Fruit fly (Drosophila melanogaster) whole organism, embryonic: ENCODE measurements around the gene Eig71Ea.

Experiments used
- Atf6 ChIP-seq: fragments of 200-800 bp; sonication (Bioruptor generic); IDR thresholded peaks from 2 replicates; pipeline ENCODE4 v1.3.6; 2022; ENCODE audit warnings: missing biosample characterization, missing genetic modification characterization
- CG10543 ChIP-seq: fragments of 200-800 bp; sonication (Bioruptor generic); optimal IDR thresholded peaks from 3 replicates; lab custom pipeline; 2017; ENCODE audit warnings: missing biosample characterization, mild to moderate bottlenecking, missing genetic modification characterization, moderate library complexity
- CG10654 ChIP-seq: fragments of 200-800 bp; sonication (Bioruptor generic); optimal IDR thresholded peaks from 2 replicates; lab custom pipeline; 2016; ENCODE audit warnings: missing biosample characterization, missing genetic modification characterization
- CG11695 ChIP-seq: fragments of 200-800 bp; sonication (Bioruptor generic); IDR thresholded peaks from 3 replicates; pipeline ENCODE4 v1.3.6; 2022; ENCODE audit warnings: missing biosample characterization, missing genetic modification characterization
- CG12299 ChIP-seq: fragments of 200-800 bp; sonication (Bioruptor generic); optimal IDR thresholded peaks from 2 replicates; lab custom pipeline; 2018; ENCODE audit warnings: missing biosample characterization, mild to moderate bottlenecking, missing genetic modification characterization
- CG14667 ChIP-seq: fragments of 200-800 bp; sonication (Bioruptor generic); IDR thresholded peaks from 2 replicates; pipeline ENCODE4 v1.3.6; 2022; ENCODE audit warnings: missing biosample characterization, missing genetic modification characterization
- CG14860 ChIP-seq: fragments of 200-800 bp; sonication (Bioruptor generic); IDR thresholded peaks from 3 replicates; pipeline ENCODE4 v1.3.6; 2022; ENCODE audit warnings: missing biosample characterization, missing genetic modification characterization; ENCODE audit not compliant: partially characterized antibody
- CG14965 ChIP-seq: fragments of 200-800 bp; sonication (Bioruptor generic); optimal IDR thresholded peaks from 2 replicates; lab custom pipeline; 2016; ENCODE audit warnings: missing biosample characterization, missing genetic modification characterization, borderline replicate concordance
- CG15011 ChIP-seq: fragments of 200-800 bp; sonication (Bioruptor generic); optimal IDR thresholded peaks from 3 replicates; lab custom pipeline; 2018; ENCODE audit warnings: missing biosample characterization, mild to moderate bottlenecking, missing genetic modification characterization
- CG15696 ChIP-seq: fragments of 200-800 bp; sonication (Bioruptor generic); optimal IDR thresholded peaks from 2 replicates; lab custom pipeline; 2019; ENCODE audit warnings: missing biosample characterization, mild to moderate bottlenecking, missing genetic modification characterization, moderate library complexity
- CG1602 ChIP-seq: fragments of 200-800 bp; sonication (Bioruptor generic); optimal IDR thresholded peaks from 3 replicates; lab custom pipeline; 2016; ENCODE audit warnings: missing biosample characterization, missing genetic modification characterization
- CG1603 ChIP-seq: fragments of 200-800 bp; sonication (Bioruptor generic); optimal IDR thresholded peaks from 2 replicates; lab custom pipeline; 2019; ENCODE audit warnings: missing biosample characterization, mild to moderate bottlenecking, missing genetic modification characterization, moderate library complexity
- CG17186 ChIP-seq: fragments of 200-800 bp; sonication (Bioruptor generic); optimal IDR thresholded peaks from 3 replicates; lab custom pipeline; 2017; ENCODE audit warnings: missing biosample characterization, missing genetic modification reagents, missing genetic modification characterization
- CG17361 ChIP-seq: fragments of 200-800 bp; sonication (Bioruptor generic); IDR thresholded peaks from 3 replicates; pipeline ENCODE4 v1.3.6; 2022; ENCODE audit warnings: missing biosample characterization, missing genetic modification characterization
- CG1832 ChIP-seq: fragments of 200-800 bp; sonication (Bioruptor generic); optimal IDR thresholded peaks from 2 replicates; lab custom pipeline; 2017; ENCODE audit warnings: missing biosample characterization, mild to moderate bottlenecking, missing genetic modification characterization, inconsistent platforms
- CG2202 ChIP-seq: fragments of 200-800 bp; sonication (Bioruptor generic); optimal IDR thresholded peaks from 2 replicates; lab custom pipeline; 2018; ENCODE audit warnings: missing biosample characterization, mild to moderate bottlenecking, missing genetic modification characterization
- CG31441 ChIP-seq: fragments of 200-800 bp; sonication (Bioruptor generic); IDR thresholded peaks from 2 replicates; pipeline ENCODE4 v1.3.6; 2022; ENCODE audit warnings: missing biosample characterization, missing genetic modification characterization
- CG3838 ChIP-seq: fragments of 200-800 bp; sonication (Bioruptor generic); optimal IDR thresholded peaks from 3 replicates; lab custom pipeline; 2016; ENCODE audit warnings: missing biosample characterization, missing genetic modification characterization
- CG4617 ChIP-seq: fragments of 200-800 bp; sonication (Bioruptor generic); optimal IDR thresholded peaks from 3 replicates; lab custom pipeline; 2016; ENCODE audit warnings: missing biosample characterization, missing genetic modification characterization, borderline replicate concordance
- CG6175 ChIP-seq: fragments of 200-800 bp; sonication (Bioruptor generic); IDR thresholded peaks from 3 replicates; pipeline ENCODE4 v1.3.6; 2022; ENCODE audit warnings: missing biosample characterization, missing genetic modification characterization
- CG6765 ChIP-seq: fragments of 200-800 bp; sonication (Bioruptor generic); optimal IDR thresholded peaks from 3 replicates; lab custom pipeline; 2017; ENCODE audit warnings: missing biosample characterization, mild to moderate bottlenecking, missing genetic modification characterization
- CG7745 ChIP-seq: fragments of 200-800 bp; sonication (Bioruptor generic); optimal IDR thresholded peaks from 2 replicates; lab custom pipeline; 2018; ENCODE audit warnings: missing biosample characterization, mild to moderate bottlenecking, missing genetic modification characterization, moderate library complexity
- CG9817 ChIP-seq: fragments of 200-800 bp; sonication (Bioruptor generic); optimal IDR thresholded peaks from 2 replicates; lab custom pipeline; 2018; ENCODE audit warnings: missing biosample characterization, mild to moderate bottlenecking, missing genetic modification characterization, moderate library complexity
- E2f1 ChIP-seq: fragments of 200-800 bp; sonication (Bioruptor generic); IDR thresholded peaks from 2 replicates; pipeline ENCODE4 v1.3.6; 2022; ENCODE audit warnings: missing biosample characterization, missing genetic modification characterization
- Fer2 ChIP-seq: fragments of 200-800 bp; sonication (Bioruptor generic); optimal IDR thresholded peaks from 2 replicates; lab custom pipeline; 2018; ENCODE audit warnings: missing biosample characterization, mild to moderate bottlenecking, missing genetic modification characterization, moderate library complexity
- Fer3 ChIP-seq: fragments of 200-800 bp; sonication (Bioruptor generic); optimal IDR thresholded peaks from 2 replicates; lab custom pipeline; 2018; ENCODE audit warnings: missing biosample characterization, mild to moderate bottlenecking, missing genetic modification characterization, moderate library complexity
- Hr3 ChIP-seq: fragments of 200-800 bp; sonication (Bioruptor generic); optimal IDR thresholded peaks from 3 replicates; lab custom pipeline; 2016; ENCODE audit warnings: missing biosample characterization, missing genetic modification characterization
- Meics ChIP-seq: fragments of 200-800 bp; sonication (Bioruptor generic); optimal IDR thresholded peaks from 2 replicates; lab custom pipeline; 2017; ENCODE audit warnings: missing biosample characterization, mild to moderate bottlenecking, missing genetic modification characterization
- NC2β ChIP-seq: fragments of 200-800 bp; sonication (Bioruptor generic); optimal IDR thresholded peaks from 2 replicates; lab custom pipeline; 2016; ENCODE audit warnings: missing biosample characterization, missing genetic modification characterization
- NK7.1 ChIP-seq: fragments of 200-800 bp; sonication (Bioruptor generic); optimal IDR thresholded peaks from 3 replicates; lab custom pipeline; 2016; ENCODE audit warnings: missing biosample characterization, missing genetic modification characterization
- Nf-YC ChIP-seq: fragments of 200-800 bp; optimal IDR thresholded peaks from 3 replicates; lab custom pipeline; 2019; ENCODE audit warnings: missing biosample characterization, mild to moderate bottlenecking, missing genetic modification characterization, moderate library complexity
- Ptx1 ChIP-seq: fragments of 200-800 bp; sonication (Bioruptor generic); IDR thresholded peaks from 2 replicates; pipeline ENCODE4 v1.3.6; 2022; ENCODE audit warnings: missing biosample characterization, missing genetic modification characterization
- Sry-β ChIP-seq: fragments of 200-800 bp; sonication (Bioruptor generic); optimal IDR thresholded peaks from 2 replicates; lab custom pipeline; 2018; ENCODE audit warnings: missing biosample characterization, mild to moderate bottlenecking, missing genetic modification characterization, moderate library complexity
- az2 ChIP-seq: fragments of 200-800 bp; sonication (Bioruptor generic); optimal IDR thresholded peaks from 3 replicates; lab custom pipeline; 2016; ENCODE audit warnings: missing biosample characterization, missing genetic modification characterization
- dm ChIP-seq: fragments of 200-800 bp; sonication (Bioruptor generic); optimal IDR thresholded peaks from 3 replicates; lab custom pipeline; 2016; ENCODE audit warnings: missing biosample characterization, missing genetic modification characterization
- dpn ChIP-seq, 2 experiments: fragments of 200-800 bp; sonication (Bioruptor generic); optimal IDR thresholded peaks; 3 replicates each; lab custom pipeline; 2016; ENCODE audit warnings: missing biosample characterization in 2 of 2, missing genetic modification characterization in 2 of 2
- ftz-f1 ChIP-seq: fragments of 200-800 bp; sonication (Bioruptor generic); optimal IDR thresholded peaks from 2 replicates; lab custom pipeline; 2016; ENCODE audit warnings: missing biosample characterization, missing genetic modification characterization
- gsb-n ChIP-seq: fragments of 200-800 bp; sonication (Bioruptor generic); optimal IDR thresholded peaks from 3 replicates; lab custom pipeline; 2018; ENCODE audit warnings: missing biosample characterization, mild to moderate bottlenecking, missing genetic modification characterization
- h ChIP-seq: fragments of >200 bp; optimal IDR thresholded peaks from 2 replicates; lab custom pipeline; 2017
- her ChIP-seq: fragments of 200-800 bp; sonication (Bioruptor generic); optimal IDR thresholded peaks from 2 replicates; lab custom pipeline; 2016; ENCODE audit warnings: missing biosample characterization, missing genetic modification characterization
- hth ChIP-seq: fragments of >200 bp; optimal IDR thresholded peaks from 2 replicates; lab custom pipeline; 2017; ENCODE audit warnings: inconsistent platforms
- jigr1 ChIP-seq: fragments of 200-800 bp; sonication (Bioruptor generic); IDR thresholded peaks from 3 replicates; pipeline ENCODE4 v1.3.6; 2022; ENCODE audit warnings: missing biosample characterization, missing genetic modification characterization
- lola ChIP-seq, 3 experiments: fragments of >200 bp in 2 of 3; fragments of 200-800 bp in 1 of 3; sonication (Bioruptor generic) in 1 of 3; optimal IDR thresholded peaks; 2 replicates each; lab custom pipeline; 2017 to 2019; ENCODE audit warnings: missing biosample characterization in 3 of 3, missing genetic modification characterization in 3 of 3, mild to moderate bottlenecking in 1 of 3, moderate library complexity in 1 of 3
- mirr ChIP-seq: fragments of 200-800 bp; sonication (Bioruptor generic); optimal IDR thresholded peaks from 3 replicates; lab custom pipeline; 2018; ENCODE audit warnings: missing biosample characterization, mild to moderate bottlenecking, missing genetic modification characterization
- onecut ChIP-seq: fragments of 200-800 bp; sonication (Bioruptor generic); IDR thresholded peaks from 2 replicates; pipeline ENCODE4 v1.3.6; 2022; ENCODE audit warnings: missing biosample characterization, missing genetic modification characterization
- sens-2 ChIP-seq: fragments of 200-800 bp; sonication (Bioruptor generic); IDR thresholded peaks from 2 replicates; pipeline ENCODE4 v1.3.6; 2022; ENCODE audit warnings: missing biosample characterization, missing genetic modification characterization
- slbo ChIP-seq: fragments of 200-800 bp; sonication (Bioruptor generic); IDR thresholded peaks from 2 replicates; pipeline ENCODE4 v1.3.6; 2022; ENCODE audit warnings: missing biosample characterization, missing genetic modification characterization
- sob ChIP-seq: fragments of 200-800 bp; sonication (Bioruptor generic); IDR thresholded peaks from 2 replicates; pipeline ENCODE4 v1.3.6; 2022; ENCODE audit warnings: missing biosample characterization, missing genetic modification characterization
- sr ChIP-seq: fragments of 200-800 bp; sonication (Bioruptor generic); IDR thresholded peaks from 3 replicates; pipeline ENCODE4 v1.3.6; 2022; ENCODE audit warnings: missing biosample characterization, missing genetic modification characterization
- stc ChIP-seq: fragments of 200-800 bp; sonication (Bioruptor generic); IDR thresholded peaks from 2 replicates; pipeline ENCODE4 v1.3.6; 2022; ENCODE audit warnings: missing biosample characterization, missing genetic modification characterization
- trem ChIP-seq: fragments of 200-800 bp; optimal IDR thresholded peaks from 3 replicates; lab custom pipeline; 2019; ENCODE audit warnings: missing biosample characterization, mild to moderate bottlenecking, missing genetic modification characterization, moderate library complexity
- vvl ChIP-seq: fragments of 200-800 bp; sonication (Bioruptor generic); IDR thresholded peaks from 2 replicates; pipeline ENCODE4 v1.3.6; 2022; ENCODE audit warnings: missing biosample characterization, missing genetic modification characterization

The Eig71Ea gene

DNA sequence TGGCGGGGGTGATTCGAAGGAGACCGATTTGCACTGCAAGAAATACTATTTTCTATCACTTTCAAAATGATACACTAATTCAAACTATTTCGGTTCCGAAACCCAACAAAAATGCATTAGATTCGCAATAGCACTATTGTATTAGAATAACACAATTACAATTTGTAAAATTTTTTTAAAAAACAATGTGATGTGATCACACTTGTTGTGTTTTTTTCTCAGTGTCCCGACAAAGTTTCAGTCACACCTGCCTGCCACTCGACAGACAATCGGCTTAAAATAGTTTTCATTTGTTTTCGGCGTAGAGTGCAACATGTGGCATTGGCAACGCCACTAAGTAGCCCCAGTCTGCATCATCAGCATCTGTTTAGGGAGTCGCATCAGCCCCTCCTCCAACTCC is 25.6 kb upstream of the Eig71Ea start (continued):
- TF ChIP-seq CG14860 (GFP tag; lab: Robert Waterston, UW) (no peak), CG1603 (tag; lab: Kevin White, UChicago) (peak; percentile 92), az2 (peak; percentile 78), h (lab: Kevin White, UChicago) (no peak), CG14667 (GFP tag; lab: Robert Waterston, UW) (0 out of 2 replicates have a peak, but pooled peaks have one; percentile 15), CG6765 (GFP tag; lab: Kevin White, UChicago) (no peak), gsb-n (tag; lab: Kevin White, UChicago) (peak; percentile 77), CG4617 (GFP tag; lab: Kevin White, UChicago) (peak; percentile 28), Fer2 (no peak), CG9817 (tag; lab: Kevin White, UChicago) (no peak), jigr1 (no peak), CG1832 (GFP tag; lab: Kevin White, UChicago) (no peak), CG12299 (tag; lab: Kevin White, UChicago) (no peak), CG3838 (GFP tag; lab: Kevin White, UChicago) (no peak), dpn (GFP tag; optimal IDR thresholded peaks at IDR 0.05; lab: Kevin White, UChicago) (peak; percentile 48 to 53), vvl (GFP tag; lab: Robert Waterston, UW) (peak; percentile 84), slbo (GFP tag; lab: Robert Waterston, UW) (no peak), ftz-f1 (GFP tag; lab: Kevin White, UChicago) (no peak), mirr (GFP tag; lab: Kevin White, UChicago) (no peak), onecut (GFP tag; lab: Robert Waterston, UW) (0 out of 2 replicates have a peak, but pooled peaks have one; percentile 22), stc (GFP tag; lab: Robert Waterston, UW) (no peak), CG7745 (no peak), CG11695 (GFP tag; lab: Robert Waterston, UW) (0 out of 3 replicates have a peak, but pooled peaks have one; percentile 44), Atf6 (GFP tag; lab: Robert Waterston, UW) (no peak), E2f1 (GFP tag; lab: Robert Waterston, UW) (0 out of 2 replicates have a peak, but pooled peaks have one; percentile 37), CG10654 (peak; percentile 62), Hr3 (peak; percentile 60), Sry-β (no peak), sr (GFP tag; lab: Robert Waterston, UW) (no peak), CG15696 (tag; lab: Kevin White, UChicago) (peak; percentile 91), lola (GFP tag; optimal IDR thresholded peaks at IDR 0.05; lab: Kevin White, UChicago) (peak in 1 of 3 experiments; percentile 89), NC2β (GFP tag; lab: Kevin White, UChicago) (peak; percentile 74), dm (no peak), Ptx1 (GFP tag; lab: Robert Waterston, UW) (no peak), hth (lab: Kevin White, UChicago) (no peak), sob (GFP tag; lab: Robert Waterston, UW) (no peak), Fer3 (tag; lab: Kevin White, UChicago) (peak; percentile 4), CG14965 (GFP tag; lab: Kevin White, UChicago) (no peak), her (no peak), CG10543 (no peak), CG1602 (GFP tag; lab: Kevin White, UChicago) (peak; percentile 76), trem (tag; lab: Kevin White, UChicago) (peak; percentile 86), CG17186 (GFP tag; lab: Kevin White, UChicago) (peak; percentile 62), CG2202 (tag; lab: Kevin White, UChicago) (peak; percentile 85), CG15011 (GFP tag; lab: Kevin White, UChicago) (no peak), sens-2 (peak; percentile 56; the same call in 1 of the 2 replicates), CG17361 (GFP tag; lab: Robert Waterston, UW) (peak; percentile 81), CG6175 (GFP tag; lab: Robert Waterston, UW) (no peak), NK7.1 (GFP tag; lab: Kevin White, UChicago) (peak; percentile 5), Meics (GFP tag; lab: Kevin White, UChicago) (no peak), CG31441 (GFP tag; lab: Robert Waterston, UW) (peak; percentile 82), Nf-YC (tag; lab: Kevin White, UChicago) (no peak)
